Fruit fly (Drosophila melanogaster): Measurements from ENCODE around the gene Oga.

Gene Oga

DNA sequence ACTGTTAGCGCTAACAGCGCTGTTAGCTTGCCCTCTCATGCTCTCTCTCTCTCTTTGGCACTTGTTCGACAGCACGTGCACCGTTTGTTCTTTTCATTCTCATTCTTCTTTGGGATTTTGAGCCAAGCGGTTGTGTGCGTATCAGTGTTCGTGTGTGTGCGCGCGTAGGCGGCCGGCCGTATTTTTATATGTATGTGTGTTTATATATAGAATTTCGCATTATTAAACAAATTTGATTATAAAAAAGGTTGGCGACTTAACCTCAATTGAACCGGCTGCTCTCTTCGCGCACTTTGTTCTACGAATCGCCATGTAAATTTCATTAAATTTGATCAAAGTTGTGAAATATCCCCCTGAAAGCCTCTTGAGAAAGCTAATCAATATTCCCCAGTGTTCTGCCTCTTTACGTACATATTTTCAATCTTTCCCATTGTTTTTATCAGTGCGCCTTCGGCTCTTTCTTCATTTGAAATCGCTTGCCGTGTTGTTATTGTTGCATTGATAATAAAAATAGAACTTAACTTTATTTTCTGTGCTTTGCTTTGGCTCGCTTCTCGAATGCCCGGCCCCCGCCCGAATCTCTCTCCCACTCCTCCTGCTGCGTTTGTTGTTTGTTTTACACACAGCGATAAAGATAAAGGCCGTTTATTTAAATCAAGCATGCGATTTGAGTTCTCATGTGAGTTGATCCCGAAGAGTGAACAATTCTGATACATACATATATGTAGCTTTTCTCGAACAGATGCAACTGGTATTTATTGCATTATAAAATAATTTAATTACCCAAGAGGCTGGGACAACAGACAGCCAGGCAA, 19.6 kb upstream of the Oga start (continued):
- TF ChIP-seq onecut (GFP tag; IDR thresholded peaks at IDR 0.05) (no peak; the same call in 1 of the 2 replicates), ken (GFP tag; IDR thresholded peaks at IDR 0.05) (no peak), MESR4 (GFP tag; optimal IDR thresholded peaks at IDR 0.05) (no peak), CG18011 (GFP tag; optimal IDR thresholded peaks at IDR 0.05) (no peak), CG3281 (GFP tag; optimal IDR thresholded peaks at IDR 0.05) (peak; percentile 4), nom (GFP tag; optimal IDR thresholded peaks at IDR 0.05) (peak; percentile 3), Vsx1 (GFP tag; optimal IDR thresholded peaks at IDR 0.05) (peak; percentile 36), Rfx (GFP tag; IDR thresholded peaks at IDR 0.05) (peak; percentile 28; the same call in 1 of the 2 replicates), grau (tag; optimal IDR thresholded peaks at IDR 0.05) (no peak), sc (optimal IDR thresholded peaks at IDR 0.05) (no peak), sc (GFP tag; optimal IDR thresholded peaks at IDR 0.05) (no peak), zfh2 (GFP tag; optimal IDR thresholded peaks at IDR 0.05) (no peak), CG18262 (tag; optimal IDR thresholded peaks at IDR 0.05) (no peak), Abd-B (GFP tag; optimal IDR thresholded peaks at IDR 0.05) (no peak), jumu (GFP tag; optimal IDR thresholded peaks at IDR 0.05) (no peak), br (optimal IDR thresholded peaks at IDR 0.05) (no peak), Ada2b (GFP tag; IDR thresholded peaks at IDR 0.05) (no peak), ranshi (GFP tag; IDR thresholded peaks at IDR 0.05) (peak; percentile 4; the same call in 1 of the 2 replicates), CG30431 (GFP tag; optimal IDR thresholded peaks at IDR 0.05) (no peak), cwo (GFP tag; optimal IDR thresholded peaks at IDR 0.05) (peak; percentile 98), CG3995 (GFP tag; optimal IDR thresholded peaks at IDR 0.05) (no peak), gsb (GFP tag; IDR thresholded peaks at IDR 0.05) (no peak), Bgb (GFP tag; IDR thresholded peaks at IDR 0.05; ENCODE audit: partially characterized antibody) (no peak), sens (GFP tag) (peak; percentile 83), Asciz (GFP tag; optimal IDR thresholded peaks at IDR 0.05) (no peak), prd (optimal IDR thresholded peaks at IDR 0.05) (no peak), prd (GFP tag; IDR thresholded peaks at IDR 0.05) (no peak), CG17359 (tag; optimal IDR thresholded peaks at IDR 0.05) (no peak), Ets65A (GFP tag) (no peak), YL-1 (GFP tag; optimal IDR thresholded peaks at IDR 0.05) (no peak), Hr39 (optimal IDR thresholded peaks at IDR 0.05) (peak; percentile 87), sob (GFP tag; IDR thresholded peaks at IDR 0.05) (no peak), nerfin-1 (tag; optimal IDR thresholded peaks at IDR 0.05) (no peak), sug (tag; optimal IDR thresholded peaks at IDR 0.05) (peak; percentile 82), CG34422 (GFP tag; IDR thresholded peaks at IDR 0.05) (peak; percentile 10; the same call in 1 of the 3 replicates), CG5180 (GFP tag; optimal IDR thresholded peaks at IDR 0.05) (peak; percentile 28), CG6813 (GFP tag; optimal IDR thresholded peaks at IDR 0.05) (no peak), sd (tag; optimal IDR thresholded peaks at IDR 0.05) (peak; percentile 25), wek (GFP tag; optimal IDR thresholded peaks at IDR 0.05) (no peak), CG8290 (GFP tag; optimal IDR thresholded peaks at IDR 0.05) (no peak), CG8290 (tag; optimal IDR thresholded peaks at IDR 0.05) (peak in 1 of 2 experiments; percentile 4), Trl (optimal IDR thresholded peaks at IDR 0.05) (peak; percentile 68 to 85), Trl (GFP tag; optimal IDR thresholded peaks at IDR 0.05) (no peak), CG10979 (tag; optimal IDR thresholded peaks at IDR 0.05) (no peak), CG14860 (GFP tag; IDR thresholded peaks at IDR 0.05; ENCODE audit: partially characterized antibody) (no peak), ftz-f1 (GFP tag; optimal IDR thresholded peaks at IDR 0.05) (peak; percentile 76), scrt (GFP tag; optimal IDR thresholded peaks at IDR 0.05) (peak; percentile 36), CG8388 (GFP tag; optimal IDR thresholded peaks at IDR 0.05) (no peak), CG10366 (GFP tag; IDR thresholded peaks at IDR 0.05) (no peak), sr (GFP tag; IDR thresholded peaks at IDR 0.05) (peak; percentile 94), CG12219 (GFP tag; optimal IDR thresholded peaks at IDR 0.05) (no peak)
